Worm (Caenorhabditis elegans): ENCODE measurements around the gene dnj-8.

- TF ChIP-seq lin-26 (GFP tag; IDR thresholded peaks at IDR 0.05) (no peak), F57A8.1 (GFP tag; optimal IDR thresholded peaks at IDR 0.05) (no peak), akir-1 (GFP tag; optimal IDR thresholded peaks at IDR 0.05) (no peak), let-607 (tag; optimal IDR thresholded peaks at IDR 0.05) (no peak)
Measured at ce11 chrII:6642651-6643167, 44.8 kb upstream of the dnj-8 start, which contains the start of gene T19D12.6.

Measured in whole organism, young adult.